Worm (Caenorhabditis elegans) whole organism, late embryonic: ENCODE data around the gene srw-108.

Source experiments
- F13H6.1 ChIP-seq: sonication (generic microtip); optimal IDR thresholded peaks from 2 replicates; lab custom pipeline; 2016; ENCODE audit warnings: missing genetic modification characterization, missing compliant biosample characterization
- K09A11.1 ChIP-seq: sonication (generic microtip); optimal IDR thresholded peaks from 2 replicates; lab custom pipeline; 2017; ENCODE audit warnings: antibody characterized with exemption, mild to moderate bottlenecking, missing genetic modification characterization, missing compliant biosample characterization; ENCODE audit not compliant: insufficient read depth
- T23F11.4 ChIP-seq: fragments of 200-800 bp; sonication (Bioruptor generic); optimal IDR thresholded peaks from 2 replicates; lab custom pipeline; 2018; ENCODE audit warnings: mild to moderate bottlenecking, missing genetic modification characterization, missing compliant biosample characterization
- Y22D7AL.16 ChIP-seq: sonication (generic microtip); optimal IDR thresholded peaks from 2 replicates; lab custom pipeline; 2016; ENCODE audit warnings: missing genetic modification characterization, missing compliant biosample characterization
- ceh-14 ChIP-seq: sonication (generic microtip); optimal IDR thresholded peaks from 2 replicates; lab custom pipeline; 2016; ENCODE audit warnings: missing genotype, missing genetic modification characterization, missing compliant biosample characterization
- ceh-2 ChIP-seq: sonication (generic microtip); optimal IDR thresholded peaks from 2 replicates; lab custom pipeline; 2016; ENCODE audit warnings: missing genotype, missing genetic modification characterization, missing compliant biosample characterization
- ceh-24 ChIP-seq: sonication (generic microtip); optimal IDR thresholded peaks from 2 replicates; lab custom pipeline; 2016; ENCODE audit warnings: mild to moderate bottlenecking, missing genetic modification characterization, missing compliant biosample characterization
- ceh-31 ChIP-seq: sonication (generic microtip); optimal IDR thresholded peaks from 2 replicates; lab custom pipeline; 2016; ENCODE audit warnings: missing genetic modification characterization, missing compliant biosample characterization
- ceh-6 ChIP-seq: fragments of 200-800 bp; sonication (Bioruptor generic); optimal IDR thresholded peaks from 2 replicates; lab custom pipeline; 2018; ENCODE audit warnings: mild to moderate bottlenecking, missing genetic modification characterization, missing compliant biosample characterization
- ceh-9 ChIP-seq: sonication (generic microtip); optimal IDR thresholded peaks from 2 replicates; lab custom pipeline; 2016; ENCODE audit warnings: mild to moderate bottlenecking, missing genetic modification characterization, inconsistent platforms, missing compliant biosample characterization
- che-1 ChIP-seq: sonication (generic microtip); optimal IDR thresholded peaks from 2 replicates; lab custom pipeline; 2016; ENCODE audit warnings: mild to moderate bottlenecking, missing genetic modification characterization, missing compliant biosample characterization
- elt-2 ChIP-seq: sonication (generic microtip); optimal IDR thresholded peaks from 2 replicates; lab custom pipeline; 2016; ENCODE audit warnings: missing genetic modification reagents, missing genetic modification characterization, missing compliant biosample characterization
- fkh-10 ChIP-seq: fragments of 150-350 bp; optimal IDR thresholded peaks from 2 replicates; lab custom pipeline; 2014; ENCODE audit warnings: missing biosample characterization, missing genetic modification reagents, missing genetic modification characterization
- fkh-6 ChIP-seq: sonication (generic microtip); optimal IDR thresholded peaks from 2 replicates; lab custom pipeline; 2016; ENCODE audit warnings: missing genetic modification characterization, missing compliant biosample characterization
- gmeb-2 ChIP-seq: sonication (generic microtip); optimal IDR thresholded peaks from 2 replicates; lab custom pipeline; 2016; ENCODE audit warnings: missing genetic modification characterization, inconsistent platforms, missing compliant biosample characterization
- hlh-8 ChIP-seq: sonication (generic microtip); optimal IDR thresholded peaks from 2 replicates; lab custom pipeline; 2016; ENCODE audit warnings: missing genotype, missing genetic modification characterization, missing compliant biosample characterization
- lin-11 ChIP-seq: fragments of 200-800 bp; sonication (Bioruptor generic); optimal IDR thresholded peaks from 2 replicates; lab custom pipeline; 2018; ENCODE audit warnings: mild to moderate bottlenecking, missing genetic modification characterization, missing compliant biosample characterization
- mec-3 ChIP-seq: sonication (generic microtip); optimal IDR thresholded peaks from 2 replicates; lab custom pipeline; 2016; ENCODE audit warnings: borderline replicate concordance, missing genetic modification characterization, missing compliant biosample characterization
- nfya-1 ChIP-seq: sonication (generic microtip); optimal IDR thresholded peaks from 2 replicates; lab custom pipeline; 2017; ENCODE audit warnings: missing genetic modification characterization, mild to moderate bottlenecking, missing compliant biosample characterization, antibody characterized with exemption, moderate library complexity
- nhr-11 ChIP-seq: fragments of 150-350 bp; optimal IDR thresholded peaks from 2 replicates; lab custom pipeline; 2014; ENCODE audit warnings: missing biosample characterization, missing genetic modification characterization
- npax-4 ChIP-seq: sonication (generic microtip); optimal IDR thresholded peaks from 2 replicates; lab custom pipeline; 2016; ENCODE audit warnings: missing genetic modification characterization, missing compliant biosample characterization
- odd-2 ChIP-seq: sonication (generic microtip); optimal IDR thresholded peaks from 2 replicates; lab custom pipeline; 2017; ENCODE audit warnings: antibody characterized with exemption, mild to moderate bottlenecking, missing genetic modification characterization, missing compliant biosample characterization
- pax-1 ChIP-seq: fragments of 150-350 bp; optimal IDR thresholded peaks from 2 replicates; lab custom pipeline; 2014; ENCODE audit warnings: missing biosample characterization, missing genetic modification characterization
- pha-2 ChIP-seq: sonication (generic microtip); optimal IDR thresholded peaks from 2 replicates; lab custom pipeline; 2017; ENCODE audit warnings: mild to moderate bottlenecking, missing genetic modification characterization, missing compliant biosample characterization
- pqm-1 ChIP-seq: sonication (generic microtip); optimal IDR thresholded peaks from 2 replicates; lab custom pipeline; 2016; ENCODE audit warnings: missing genetic modification characterization, missing compliant biosample characterization
- sdc-2 ChIP-seq: sonication (generic microtip); optimal IDR thresholded peaks from 2 replicates; lab custom pipeline; 2016; ENCODE audit warnings: missing genotype, missing genetic modification characterization, missing compliant biosample characterization
- sox-2 ChIP-seq: fragments of 200-800 bp; sonication (Bioruptor generic); IDR thresholded peaks from 2 replicates; pipeline ENCODE4 v1.3.6; 2022; ENCODE audit warnings: missing genetic modification reagents, missing genetic modification characterization, missing compliant biosample characterization
- sox-4 ChIP-seq: sonication (generic microtip); optimal IDR thresholded peaks from 2 replicates; lab custom pipeline; 2017; ENCODE audit warnings: mild to moderate bottlenecking, missing genetic modification characterization, inconsistent platforms, missing compliant biosample characterization
- tbx-2 ChIP-seq: sonication (generic microtip); optimal IDR thresholded peaks from 2 replicates; lab custom pipeline; 2016; ENCODE audit warnings: missing genetic modification characterization, missing compliant biosample characterization
- ttx-3 ChIP-seq: sonication (generic microtip); optimal IDR thresholded peaks from 2 replicates; lab custom pipeline; 2016; ENCODE audit warnings: missing genetic modification reagents, missing genetic modification characterization, missing compliant biosample characterization
- unc-3 ChIP-seq, 2 experiments: fragments of 200-800 bp in 1 of 2; sonication (Bioruptor generic) in 1 of 2; sonication (generic microtip) in 1 of 2; conservative IDR thresholded peaks in 1 of 2; optimal IDR thresholded peaks in 1 of 2; 2 replicates each; pipeline versions ENCODE4 v1.3.6 to Lab custom; 2016 to 2022; ENCODE audit warnings: missing compliant biosample characterization in 2 of 2, missing genetic modification characterization in 2 of 2, missing genetic modification reagents in 1 of 2
- unc-86 ChIP-seq: sonication (generic microtip); optimal IDR thresholded peaks from 2 replicates; lab custom pipeline; 2016; ENCODE audit warnings: missing genetic modification characterization, missing compliant biosample characterization
- ztf-16 ChIP-seq: sonication (generic microtip); optimal IDR thresholded peaks from 2 replicates; lab custom pipeline; 2017; ENCODE audit warnings: missing genetic modification characterization, missing compliant biosample characterization

Gene srw-108

DNA sequence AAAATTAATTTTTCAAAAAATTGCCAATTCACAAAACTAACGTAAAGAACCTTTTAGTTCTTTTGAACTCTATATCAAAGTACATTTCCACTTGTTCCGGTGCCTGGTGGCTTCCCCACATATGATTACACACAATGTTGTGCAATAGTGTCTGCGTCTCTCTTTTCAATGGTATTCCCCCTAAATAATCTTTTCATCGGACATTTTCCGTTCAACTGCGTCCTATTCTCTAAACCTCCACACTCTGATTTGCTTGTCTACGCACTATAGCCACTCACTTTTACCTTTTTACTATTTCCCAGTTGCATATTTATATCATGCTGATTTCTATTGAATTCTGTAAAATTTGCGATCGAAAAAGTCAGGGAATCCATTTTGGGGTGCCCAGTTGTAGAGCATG is 4.3 kb downstream of the srw-108 start, which contains the start of gene nhr-58 (continued):
- TF ChIP-seq pax-1 (tag; lab: Kevin White, UChicago), result peak; percentile 21

DNA sequence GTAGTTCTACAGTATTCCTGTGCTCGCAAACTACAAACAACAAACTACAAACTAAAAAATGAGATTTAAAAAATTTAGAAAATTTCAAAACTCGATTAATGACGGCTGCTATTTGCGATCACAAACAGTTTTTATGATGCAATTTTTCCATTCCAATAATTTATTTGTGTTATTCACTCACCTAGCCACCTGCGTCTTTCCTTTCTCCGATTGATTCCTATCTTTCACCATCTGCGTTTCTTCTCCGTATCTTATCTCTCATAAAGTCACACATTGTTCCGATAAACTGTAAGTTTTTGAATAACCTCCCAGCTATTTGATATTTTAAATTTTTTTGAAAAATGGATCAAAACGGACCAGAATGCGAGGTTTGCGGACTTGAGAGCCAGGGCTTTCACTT is 6.5 kb downstream of the srw-108 start, which contains the start of gene nhr-132:
Gene nhr-132, plus strand, starts transcription at position 271 of the 400 bp plus-strand sequence.
- TF ChIP-seq nfya-1 (tag; lab: Kevin White, UChicago), result peak; percentile 14
- TF ChIP-seq fkh-10 (GFP tag; lab: Kevin White, UChicago), result no peak
- TF ChIP-seq elt-2 (tag; lab: Kevin White, UChicago), result peak; percentile 21

DNA sequence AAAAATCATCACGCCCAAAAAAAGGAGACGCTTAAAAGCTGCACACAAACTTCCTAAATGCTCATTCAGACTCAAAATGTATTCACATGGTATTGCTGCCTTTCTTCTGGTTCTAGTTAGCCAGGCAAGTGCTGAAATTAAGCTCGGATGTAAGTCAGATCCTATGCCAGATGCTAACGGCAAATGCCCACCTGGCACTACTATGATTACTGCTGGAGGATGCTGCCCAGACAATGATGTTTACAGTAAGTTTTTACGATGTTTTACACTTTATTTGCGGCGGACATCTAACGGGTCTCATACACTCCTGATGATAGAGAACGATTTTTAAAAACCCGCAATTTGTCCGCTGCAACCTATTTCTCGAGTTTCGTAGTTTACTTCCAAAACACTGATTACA is 8.9 kb downstream of the srw-108 start, which contains the start of gene C14C6.5:
Gene C14C6.5, plus strand, starts transcription at position 58 of the 400 bp plus-strand sequence.
- TF ChIP-seq F13H6.1 (tag; lab: Kevin White, UChicago), result no peak
- no peak for TF ChIP-seq hlh-8 (tag; lab: Kevin White, UChicago)
- no peak for TF ChIP-seq lin-11
- no peak for TF ChIP-seq tbx-2
- TF ChIP-seq ceh-14 (tag; lab: Kevin White, UChicago), result no peak
- no peak for TF ChIP-seq mec-3 (tag; lab: Kevin White, UChicago)
- TF ChIP-seq pqm-1, result no peak
- TF ChIP-seq ceh-31 (tag; lab: Kevin White, UChicago), result no peak
- no peak for TF ChIP-seq ztf-16 (tag; lab: Kevin White, UChicago)

DNA sequence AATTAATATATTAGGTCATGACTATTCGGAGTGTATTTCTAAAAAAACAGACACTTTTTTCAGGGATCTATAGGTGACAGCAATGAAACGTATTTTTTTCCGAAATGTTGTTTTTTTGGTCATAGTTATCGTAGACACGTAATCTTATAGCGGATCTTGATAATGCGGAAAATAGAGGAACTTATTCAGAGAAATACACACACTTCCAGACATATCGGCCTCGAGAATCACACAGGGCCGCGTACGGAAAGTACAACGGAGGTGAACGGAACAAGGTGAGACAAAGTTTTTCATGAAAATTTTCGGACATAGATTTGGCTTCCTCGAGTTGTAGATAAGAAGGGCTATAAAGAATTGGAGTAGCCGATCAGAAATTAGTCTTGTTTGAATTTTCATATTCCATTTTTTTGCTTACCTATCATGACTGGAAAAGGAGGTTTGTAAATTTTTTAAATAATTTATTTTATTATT is 11.4 kb downstream of the srw-108 start, which contains the start of gene nhr-155:
Gene nhr-155, plus strand, starts transcription at position 421 of the 471 bp plus-strand sequence.
- TF ChIP-seq odd-2 (tag; lab: Kevin White, UChicago) (no peak), ceh-2 (tag; lab: Kevin White, UChicago) (no peak), unc-86 (tag; lab: Kevin White, UChicago) (no peak), ttx-3 (tag; lab: Kevin White, UChicago) (no peak), che-1 (no peak), T23F11.4 (GFP tag; lab: Kevin White, UChicago) (no peak), fkh-10 (GFP tag; lab: Kevin White, UChicago) (no peak), ceh-9 (tag; lab: Kevin White, UChicago) (no peak), fkh-6 (tag; lab: Kevin White, UChicago) (no peak), sdc-2 (tag; lab: Kevin White, UChicago) (no peak), pqm-1 (no peak), unc-3 (GFP tag; conservative IDR thresholded peaks at IDR 0.05; lab: Robert Waterston, UW) (no peak), unc-3 (tag; optimal IDR thresholded peaks at IDR 0.05; lab: Kevin White, UChicago) (no peak)

- TF ChIP-seq pax-1 (tag; lab: Kevin White, UChicago), result no peak
- no peak for TF ChIP-seq tbx-2
- TF ChIP-seq ceh-24 (tag; lab: Kevin White, UChicago), result no peak
- no peak for TF ChIP-seq ceh-6 (GFP tag; lab: Kevin White, UChicago)
- no peak for TF ChIP-seq gmeb-2 (tag; lab: Kevin White, UChicago)
- TF ChIP-seq nhr-11 (tag; lab: Kevin White, UChicago), result no peak
- TF ChIP-seq pha-2 (tag; lab: Kevin White, UChicago), result no peak
- no peak for TF ChIP-seq ceh-2 (tag; lab: Kevin White, UChicago)
- no peak for TF ChIP-seq sdc-2 (tag; lab: Kevin White, UChicago)
- no peak for TF ChIP-seq sox-2 (GFP tag; lab: Robert Waterston, UW)
- no peak for TF ChIP-seq hlh-8 (tag; lab: Kevin White, UChicago)
Observed at ce11 chrV:541470-541869, 13.8 kb downstream of the srw-108 start.

- no peak for TF ChIP-seq nhr-11 (tag; lab: Kevin White, UChicago)
- no peak for TF ChIP-seq sox-4 (tag; lab: Kevin White, UChicago)
- no peak for TF ChIP-seq ztf-16 (tag; lab: Kevin White, UChicago)
- no peak for TF ChIP-seq K09A11.1 (tag; lab: Kevin White, UChicago)
- no peak for TF ChIP-seq Y22D7AL.16 (tag; lab: Kevin White, UChicago)
- TF ChIP-seq npax-4, result no peak
Observed at ce11 chrV:543169-543568, 15.5 kb downstream of the srw-108 start, which contains the start of gene C14C6.3. Gene C14C6.3, plus strand, starts transcription at chrV:543469.
